Fruit fly (Drosophila melanogaster) whole organism, embryonic: ENCODE data around the gene Hsp83.

Source experiments
- CG15011 ChIP-seq: fragments of 200-800 bp; sonication (Bioruptor generic); optimal IDR thresholded peaks from 3 replicates; lab custom pipeline; 2018; ENCODE audit warnings: missing biosample characterization, mild to moderate bottlenecking, missing genetic modification characterization
- CG15514 ChIP-seq: fragments of 200-800 bp; sonication (Bioruptor generic); optimal IDR thresholded peaks from 3 replicates; lab custom pipeline; 2017; ENCODE audit warnings: missing biosample characterization, missing genetic modification characterization, mild to moderate bottlenecking, moderate library complexity, missing genetic modification reagents
- CG15696 ChIP-seq: fragments of 200-800 bp; sonication (Bioruptor generic); optimal IDR thresholded peaks from 2 replicates; lab custom pipeline; 2019; ENCODE audit warnings: missing biosample characterization, mild to moderate bottlenecking, missing genetic modification characterization, moderate library complexity
- CG16813 ChIP-seq: fragments of 200-800 bp; sonication (Bioruptor generic); IDR thresholded peaks from 3 replicates; pipeline ENCODE4 v1.3.6; 2022; ENCODE audit warnings: missing biosample characterization, missing genetic modification characterization; ENCODE audit not compliant: partially characterized antibody
- CG17361 ChIP-seq: fragments of 200-800 bp; sonication (Bioruptor generic); IDR thresholded peaks from 3 replicates; pipeline ENCODE4 v1.3.6; 2022; ENCODE audit warnings: missing biosample characterization, missing genetic modification characterization
- CG18262 ChIP-seq: fragments of 200-800 bp; optimal IDR thresholded peaks from 3 replicates; lab custom pipeline; 2019; ENCODE audit warnings: missing biosample characterization, mild to moderate bottlenecking, missing genetic modification characterization, moderate library complexity
- CG2120 ChIP-seq: fragments of 200-800 bp; sonication (Bioruptor generic); optimal IDR thresholded peaks from 3 replicates; lab custom pipeline; 2016; ENCODE audit warnings: missing biosample characterization, missing genetic modification characterization
- CG4617 ChIP-seq: fragments of 200-800 bp; sonication (Bioruptor generic); optimal IDR thresholded peaks from 3 replicates; lab custom pipeline; 2016; ENCODE audit warnings: missing biosample characterization, missing genetic modification characterization, borderline replicate concordance
- CG7963 ChIP-seq: fragments of 200-800 bp; sonication (Bioruptor generic); IDR thresholded peaks from 3 replicates; pipeline ENCODE4 v1.3.6; 2022; ENCODE audit warnings: missing biosample characterization, missing genetic modification characterization; ENCODE audit not compliant: partially characterized antibody
- CG9609 ChIP-seq: fragments of 200-800 bp; sonication (Bioruptor generic); optimal IDR thresholded peaks from 3 replicates; lab custom pipeline; 2016; ENCODE audit warnings: missing biosample characterization, missing genetic modification characterization
- CG9797 ChIP-seq: fragments of 200-800 bp; sonication (Bioruptor generic); optimal IDR thresholded peaks from 3 replicates; lab custom pipeline; 2018; ENCODE audit warnings: missing biosample characterization, mild to moderate bottlenecking, missing genetic modification characterization
- Kr ChIP-seq: fragments of 200-800 bp; sonication (Bioruptor generic); optimal IDR thresholded peaks from 2 replicates; lab custom pipeline; 2017; ENCODE audit warnings: missing biosample characterization, mild to moderate bottlenecking, missing genetic modification characterization
- MTF-1 ChIP-seq: fragments of 200-800 bp; sonication (Bioruptor generic); optimal IDR thresholded peaks from 2 replicates; lab custom pipeline; 2018; ENCODE audit warnings: missing biosample characterization, mild to moderate bottlenecking, missing genetic modification characterization, borderline replicate concordance
- PHDP ChIP-seq: fragments of 200-800 bp; sonication (Bioruptor generic); optimal IDR thresholded peaks from 3 replicates; lab custom pipeline; 2018; ENCODE audit warnings: missing biosample characterization, mild to moderate bottlenecking, missing genetic modification characterization, moderate library complexity
- Sox102F ChIP-seq: fragments of 200-800 bp; sonication (Bioruptor generic); optimal IDR thresholded peaks from 2 replicates; lab custom pipeline; 2018; ENCODE audit warnings: missing biosample characterization, mild to moderate bottlenecking, missing genetic modification characterization, moderate library complexity
- corto ChIP-seq: fragments of 200-800 bp; sonication (Bioruptor generic); optimal IDR thresholded peaks from 2 replicates; lab custom pipeline; 2016; ENCODE audit warnings: missing biosample characterization, mild to moderate bottlenecking, missing genetic modification characterization, moderate library complexity
- crol ChIP-seq: fragments of 200-800 bp; sonication (Bioruptor generic); IDR thresholded peaks from 2 replicates; pipeline ENCODE4 v1.3.6; 2022; ENCODE audit warnings: missing biosample characterization, missing genetic modification characterization
- cwo ChIP-seq: fragments of 200-800 bp; sonication (Bioruptor generic); optimal IDR thresholded peaks from 3 replicates; lab custom pipeline; 2017; ENCODE audit warnings: missing biosample characterization, missing genetic modification characterization, mild to moderate bottlenecking, moderate library complexity, missing genetic modification reagents
- emc ChIP-seq: fragments of 200-800 bp; sonication (Bioruptor generic); optimal IDR thresholded peaks from 2 replicates; lab custom pipeline; 2016; ENCODE audit warnings: missing biosample characterization, missing genetic modification characterization
- hbn ChIP-seq: fragments of 200-800 bp; sonication (Bioruptor generic); IDR thresholded peaks from 2 replicates; pipeline ENCODE4 v1.3.6; 2022; ENCODE audit warnings: missing biosample characterization, missing genetic modification characterization; ENCODE audit not compliant: partially characterized antibody
- nom ChIP-seq: fragments of 200-800 bp; sonication (Bioruptor generic); optimal IDR thresholded peaks from 2 replicates; lab custom pipeline; 2017; ENCODE audit warnings: missing biosample characterization, missing genetic modification characterization, mild to moderate bottlenecking, moderate library complexity, missing genetic modification reagents
- phol ChIP-seq: fragments of 200-800 bp; sonication (Bioruptor generic); optimal IDR thresholded peaks from 3 replicates; lab custom pipeline; 2018; ENCODE audit warnings: missing biosample characterization, mild to moderate bottlenecking, missing genetic modification characterization, moderate library complexity
- pita ChIP-seq: fragments of 200-800 bp; sonication (Bioruptor generic); optimal IDR thresholded peaks from 2 replicates; lab custom pipeline; 2017; ENCODE audit warnings: missing biosample characterization, mild to moderate bottlenecking, missing genetic modification characterization
- sd ChIP-seq: fragments of 200-800 bp; sonication (Bioruptor generic); optimal IDR thresholded peaks from 3 replicates; lab custom pipeline; 2018; ENCODE audit warnings: missing biosample characterization, mild to moderate bottlenecking, missing genetic modification characterization, moderate library complexity
- sens ChIP-seq: fragments of 200-800 bp; sonication (Bioruptor generic); peaks from one replicate; lab custom pipeline; 2016; ENCODE audit warnings: missing biosample characterization, missing genetic modification characterization
- tio ChIP-seq: fragments of 200-800 bp; sonication (Bioruptor generic); optimal IDR thresholded peaks from 2 replicates; lab custom pipeline; 2017; ENCODE audit warnings: missing biosample characterization, missing genetic modification characterization, inconsistent platforms
- trem ChIP-seq: fragments of 200-800 bp; optimal IDR thresholded peaks from 3 replicates; lab custom pipeline; 2019; ENCODE audit warnings: missing biosample characterization, mild to moderate bottlenecking, missing genetic modification characterization, moderate library complexity
- vnd ChIP-seq: fragments of 200-800 bp; sonication (Bioruptor generic); IDR thresholded peaks from 3 replicates; pipeline ENCODE4 v1.3.6; 2022; ENCODE audit warnings: missing biosample characterization, missing genetic modification characterization; ENCODE audit not compliant: partially characterized antibody

Hsp83 gene

dm6 chr3L:3240597-3241367 is 48.0 kb downstream of the Hsp83 start (continued):
- TF ChIP-seq CG15696 (tag; lab: Kevin White, UChicago) (no peak), CG15514 (GFP tag; lab: Kevin White, UChicago) (no peak), crol (GFP tag; lab: Robert Waterston, UW) (peak; percentile 70), cwo (GFP tag; lab: Kevin White, UChicago) (no peak), trem (tag; lab: Kevin White, UChicago) (peak; percentile 17), Sox102F (GFP tag; lab: Kevin White, UChicago) (peak; percentile 70)

dm6 chr3L:3241368-3241640 is 48.5 kb downstream of the Hsp83 start:
- TF ChIP-seq CG4617 = no peak
- TF ChIP-seq tio = no peak
- no peak for TF ChIP-seq phol (tag; lab: Kevin White, UChicago)
- TF ChIP-seq CG9797 (GFP tag; lab: Kevin White, UChicago) = no peak
- no peak for TF ChIP-seq MTF-1 (GFP tag; lab: Kevin White, UChicago)
- TF ChIP-seq crol (GFP tag; lab: Robert Waterston, UW) = peak; percentile 66; the same call in 1 of the 2 replicates
- TF ChIP-seq pita (GFP tag; lab: Kevin White, UChicago) = no peak
- TF ChIP-seq CG18262 (tag; lab: Kevin White, UChicago) = no peak
- TF ChIP-seq emc (GFP tag; lab: Kevin White, UChicago) = no peak
- no peak for TF ChIP-seq CG17361 (GFP tag; lab: Robert Waterston, UW)
- no peak for TF ChIP-seq PHDP (tag; lab: Kevin White, UChicago)
- no peak for TF ChIP-seq hbn (GFP tag; lab: Robert Waterston, UW)
- 0 out of 3 replicates have a peak, but pooled peaks have one; percentile 16 for TF ChIP-seq vnd
- no peak for TF ChIP-seq Kr (GFP tag; lab: Kevin White, UChicago)
- TF ChIP-seq CG7963 (GFP tag; lab: Robert Waterston, UW) = 0 out of 3 replicates have a peak, but pooled peaks have one; percentile 18
- TF ChIP-seq CG2120 = no peak

dm6 chr3L:3242121-3243083 is 49.6 kb downstream of the Hsp83 start:
- TF ChIP-seq CG15011 (GFP tag; lab: Kevin White, UChicago) (no peak), CG9609 (GFP tag; lab: Kevin White, UChicago) (no peak), sens (GFP tag; lab: Kevin White, UChicago) (peak; percentile 6), CG16813 (GFP tag; lab: Robert Waterston, UW) (0 out of 3 replicates have a peak, but pooled peaks have one; percentile 27), sd (tag; lab: Kevin White, UChicago) (no peak), corto (GFP tag; lab: Kevin White, UChicago) (peak; percentile 18), nom (GFP tag; lab: Kevin White, UChicago) (peak; percentile 5)
- TF ChIP-seq, all 482 proteins: peak for 4
